Fruit fly (Drosophila melanogaster) whole organism, embryonic: ENCODE data around the gene CG14840.

ENCODE experiments used
- ATbp ChIP-seq: fragments of 200-800 bp; sonication (Bioruptor generic); optimal IDR thresholded peaks from 2 replicates; lab custom pipeline; 2017; ENCODE audit warnings: missing biosample characterization, mild to moderate bottlenecking, missing genetic modification characterization, missing genetic modification reagents
- Atf-2 ChIP-seq: fragments of 200-800 bp; sonication (Bioruptor generic); optimal IDR thresholded peaks from 2 replicates; lab custom pipeline; 2016; ENCODE audit warnings: missing biosample characterization, missing genetic modification characterization
- Blimp-1 ChIP-seq: fragments of 200-800 bp; sonication (Bioruptor generic); optimal IDR thresholded peaks from 3 replicates; lab custom pipeline; 2018; ENCODE audit warnings: missing biosample characterization, missing genetic modification characterization, mild to moderate bottlenecking, moderate library complexity, missing genetic modification reagents
- CG10431 ChIP-seq: fragments of 200-800 bp; sonication (Bioruptor generic); optimal IDR thresholded peaks from 3 replicates; lab custom pipeline; 2018; ENCODE audit warnings: missing biosample characterization, mild to moderate bottlenecking, missing genetic modification characterization
- CG10979 ChIP-seq: fragments of 200-800 bp; sonication (Bioruptor generic); optimal IDR thresholded peaks from 2 replicates; lab custom pipeline; 2018; ENCODE audit warnings: missing biosample characterization, mild to moderate bottlenecking, missing genetic modification characterization, moderate library complexity
- CG11085 ChIP-seq: fragments of 200-800 bp; sonication (Bioruptor generic); IDR thresholded peaks from 2 replicates; pipeline ENCODE4 v1.3.6; 2022; ENCODE audit warnings: missing biosample characterization, missing genetic modification characterization
- CG12659 ChIP-seq: fragments of 200-800 bp; sonication (Bioruptor generic); optimal IDR thresholded peaks from 3 replicates; lab custom pipeline; 2017; ENCODE audit warnings: mild to moderate bottlenecking, missing biosample characterization, missing genetic modification reagents, missing genetic modification characterization
- CG12942 ChIP-seq: fragments of 200-800 bp; sonication (Bioruptor generic); optimal IDR thresholded peaks from 3 replicates; lab custom pipeline; 2016; ENCODE audit warnings: missing biosample characterization, missing genetic modification characterization
- CG14667 ChIP-seq: fragments of 200-800 bp; sonication (Bioruptor generic); IDR thresholded peaks from 2 replicates; pipeline ENCODE4 v1.3.6; 2022; ENCODE audit warnings: missing biosample characterization, missing genetic modification characterization
- CG1832 ChIP-seq: fragments of 200-800 bp; sonication (Bioruptor generic); optimal IDR thresholded peaks from 2 replicates; lab custom pipeline; 2017; ENCODE audit warnings: missing biosample characterization, mild to moderate bottlenecking, missing genetic modification characterization, inconsistent platforms
- CG2875 ChIP-seq: fragments of 200-800 bp; sonication (Bioruptor generic); optimal IDR thresholded peaks from 2 replicates; lab custom pipeline; 2017; ENCODE audit warnings: missing biosample characterization, mild to moderate bottlenecking, missing genetic modification characterization, missing genetic modification reagents
- CG32532 ChIP-seq: fragments of 200-800 bp; sonication (Bioruptor generic); IDR thresholded peaks from 2 replicates; pipeline ENCODE4 v1.3.6; 2022; ENCODE audit warnings: missing biosample characterization, missing genetic modification characterization
- CG34422 ChIP-seq: fragments of 200-800 bp; sonication (Bioruptor generic); IDR thresholded peaks from 3 replicates; pipeline ENCODE4 v1.3.6; 2022; ENCODE audit warnings: missing biosample characterization, missing genetic modification characterization
- CG4820 ChIP-seq: fragments of 200-800 bp; sonication (Bioruptor generic); optimal IDR thresholded peaks from 3 replicates; lab custom pipeline; 2016; ENCODE audit warnings: missing biosample characterization, missing genetic modification characterization
- CG7357 ChIP-seq: fragments of 200-800 bp; sonication (Bioruptor generic); IDR thresholded peaks from 3 replicates; pipeline ENCODE4 v1.3.6; 2022; ENCODE audit warnings: missing biosample characterization, missing genetic modification characterization
- CG7745 ChIP-seq: fragments of 200-800 bp; sonication (Bioruptor generic); optimal IDR thresholded peaks from 2 replicates; lab custom pipeline; 2018; ENCODE audit warnings: missing biosample characterization, mild to moderate bottlenecking, missing genetic modification characterization, moderate library complexity
- CG7839 ChIP-seq: fragments of 200-800 bp; sonication (Bioruptor generic); optimal IDR thresholded peaks from 3 replicates; lab custom pipeline; 2018; ENCODE audit warnings: missing biosample characterization, mild to moderate bottlenecking, missing genetic modification characterization, moderate library complexity
- CG7928 ChIP-seq: fragments of 200-800 bp; sonication (Bioruptor generic); optimal IDR thresholded peaks from 2 replicates; lab custom pipeline; 2017; ENCODE audit warnings: missing biosample characterization, mild to moderate bottlenecking, missing genetic modification characterization
- CG8765 ChIP-seq: fragments of 200-800 bp; sonication (Bioruptor generic); IDR thresholded peaks from 2 replicates; pipeline ENCODE4 v1.3.6; 2022; ENCODE audit warnings: missing biosample characterization, missing genetic modification characterization
- CG8944 ChIP-seq: fragments of 200-800 bp; sonication (Bioruptor generic); optimal IDR thresholded peaks from 3 replicates; lab custom pipeline; 2016; ENCODE audit warnings: missing biosample characterization, missing genetic modification characterization
- Elba2 ChIP-seq: fragments of 200-800 bp; sonication (Bioruptor generic); optimal IDR thresholded peaks from 3 replicates; lab custom pipeline; 2016; ENCODE audit warnings: missing biosample characterization, missing genetic modification characterization
- Ets65A ChIP-seq: fragments of 200-800 bp; sonication (Bioruptor generic); peaks from one replicate; lab custom pipeline; 2016; ENCODE audit warnings: missing biosample characterization, missing genetic modification characterization
- Ets97D ChIP-seq: fragments of 200-800 bp; sonication (Bioruptor generic); optimal IDR thresholded peaks from 3 replicates; lab custom pipeline; 2016; ENCODE audit warnings: missing biosample characterization, missing genetic modification characterization
- HmgZ ChIP-seq: fragments of 200-800 bp; sonication (Bioruptor generic); optimal IDR thresholded peaks from 2 replicates; lab custom pipeline; 2018; ENCODE audit warnings: missing biosample characterization, mild to moderate bottlenecking, missing genetic modification characterization
- Hr3 ChIP-seq: fragments of 200-800 bp; sonication (Bioruptor generic); optimal IDR thresholded peaks from 3 replicates; lab custom pipeline; 2016; ENCODE audit warnings: missing biosample characterization, missing genetic modification characterization
- Meics ChIP-seq: fragments of 200-800 bp; sonication (Bioruptor generic); optimal IDR thresholded peaks from 2 replicates; lab custom pipeline; 2017; ENCODE audit warnings: missing biosample characterization, mild to moderate bottlenecking, missing genetic modification characterization
- Myb ChIP-seq: fragments of 200-800 bp; sonication (Bioruptor generic); optimal IDR thresholded peaks from 2 replicates; lab custom pipeline; 2016; ENCODE audit warnings: missing biosample characterization, missing genetic modification characterization
- Oaz ChIP-seq: fragments of 200-800 bp; sonication (Bioruptor generic); IDR thresholded peaks from 2 replicates; pipeline ENCODE4 v1.3.6; 2022; ENCODE audit warnings: missing biosample characterization, missing genetic modification characterization
- Pdp1 ChIP-seq, 2 experiments: fragments of 200-800 bp; sonication (Bioruptor generic); optimal IDR thresholded peaks; 3 replicates each; lab custom pipeline; 2016; ENCODE audit warnings: missing biosample characterization in 2 of 2, missing genetic modification characterization in 2 of 2, mild to moderate bottlenecking in 1 of 2, moderate library complexity in 1 of 2
- Rfx ChIP-seq: fragments of 200-800 bp; sonication (Bioruptor generic); IDR thresholded peaks from 2 replicates; pipeline ENCODE4 v1.3.6; 2022; ENCODE audit warnings: missing biosample characterization, missing genetic modification characterization
- Sry-δ ChIP-seq: fragments of 200-800 bp; sonication (Bioruptor generic); optimal IDR thresholded peaks from 2 replicates; lab custom pipeline; 2016; ENCODE audit warnings: missing biosample characterization, missing genetic modification characterization
- ara ChIP-seq: fragments of 200-800 bp; sonication (Bioruptor generic); IDR thresholded peaks from 2 replicates; pipeline ENCODE4 v1.3.6; 2022; ENCODE audit warnings: missing biosample characterization, missing genetic modification characterization
- az2 ChIP-seq: fragments of 200-800 bp; sonication (Bioruptor generic); optimal IDR thresholded peaks from 3 replicates; lab custom pipeline; 2016; ENCODE audit warnings: missing biosample characterization, missing genetic modification characterization
- bab2 ChIP-seq: fragments of 200-800 bp; sonication (Bioruptor generic); optimal IDR thresholded peaks from 2 replicates; lab custom pipeline; 2016; ENCODE audit warnings: missing biosample characterization, missing genetic modification characterization
- br ChIP-seq: fragments of >200 bp; optimal IDR thresholded peaks from 2 replicates; lab custom pipeline; 2017
- grau ChIP-seq: fragments of 200-800 bp; optimal IDR thresholded peaks from 3 replicates; lab custom pipeline; 2019; ENCODE audit warnings: missing biosample characterization, mild to moderate bottlenecking, missing genetic modification characterization, moderate library complexity
- hb ChIP-seq: fragments of 200-800 bp; sonication (Bioruptor generic); IDR thresholded peaks from 3 replicates; pipeline ENCODE4 v1.3.6; 2022; ENCODE audit warnings: missing biosample characterization, missing genetic modification characterization; ENCODE audit not compliant: partially characterized antibody
- kah ChIP-seq: fragments of 200-800 bp; sonication (Bioruptor generic); optimal IDR thresholded peaks from 2 replicates; lab custom pipeline; 2018; ENCODE audit warnings: missing biosample characterization, mild to moderate bottlenecking, missing genetic modification characterization
- mirr ChIP-seq: fragments of 200-800 bp; sonication (Bioruptor generic); optimal IDR thresholded peaks from 3 replicates; lab custom pipeline; 2018; ENCODE audit warnings: missing biosample characterization, mild to moderate bottlenecking, missing genetic modification characterization
- onecut ChIP-seq: fragments of 200-800 bp; sonication (Bioruptor generic); IDR thresholded peaks from 2 replicates; pipeline ENCODE4 v1.3.6; 2022; ENCODE audit warnings: missing biosample characterization, missing genetic modification characterization
- phol ChIP-seq: fragments of 200-800 bp; sonication (Bioruptor generic); optimal IDR thresholded peaks from 3 replicates; lab custom pipeline; 2018; ENCODE audit warnings: missing biosample characterization, mild to moderate bottlenecking, missing genetic modification characterization, moderate library complexity
- pros ChIP-seq: fragments of 200-800 bp; sonication (Bioruptor generic); optimal IDR thresholded peaks from 3 replicates; lab custom pipeline; 2019; ENCODE audit warnings: missing biosample characterization, mild to moderate bottlenecking, missing genetic modification characterization, moderate library complexity
- sens ChIP-seq: fragments of 200-800 bp; sonication (Bioruptor generic); peaks from one replicate; lab custom pipeline; 2016; ENCODE audit warnings: missing biosample characterization, missing genetic modification characterization
- sima ChIP-seq: fragments of 200-800 bp; sonication (Bioruptor generic); optimal IDR thresholded peaks from 2 replicates; lab custom pipeline; 2016; ENCODE audit warnings: missing biosample characterization, missing genetic modification characterization
- so ChIP-seq: fragments of 200-800 bp; sonication (Bioruptor generic); IDR thresholded peaks from 3 replicates; pipeline ENCODE4 v1.3.6; 2022; ENCODE audit warnings: missing biosample characterization, missing genetic modification characterization
- sqz ChIP-seq: fragments of 200-800 bp; sonication (Bioruptor generic); optimal IDR thresholded peaks from 3 replicates; lab custom pipeline; 2018; ENCODE audit warnings: missing biosample characterization, mild to moderate bottlenecking, missing genetic modification characterization
- sr ChIP-seq: fragments of 200-800 bp; sonication (Bioruptor generic); IDR thresholded peaks from 3 replicates; pipeline ENCODE4 v1.3.6; 2022; ENCODE audit warnings: missing biosample characterization, missing genetic modification characterization
- tio ChIP-seq: fragments of 200-800 bp; sonication (Bioruptor generic); optimal IDR thresholded peaks from 2 replicates; lab custom pipeline; 2017; ENCODE audit warnings: missing biosample characterization, missing genetic modification characterization, inconsistent platforms
- unc-4 ChIP-seq: fragments of 200-800 bp; sonication (Bioruptor generic); IDR thresholded peaks from 2 replicates; pipeline ENCODE4 v1.3.6; 2022; ENCODE audit warnings: missing biosample characterization, missing genetic modification characterization; ENCODE audit not compliant: partially characterized antibody
- wek ChIP-seq: fragments of 200-800 bp; sonication (Bioruptor generic); optimal IDR thresholded peaks from 3 replicates; lab custom pipeline; 2018; ENCODE audit warnings: missing biosample characterization, mild to moderate bottlenecking, missing genetic modification characterization, moderate library complexity

CG14840 gene

DNA sequence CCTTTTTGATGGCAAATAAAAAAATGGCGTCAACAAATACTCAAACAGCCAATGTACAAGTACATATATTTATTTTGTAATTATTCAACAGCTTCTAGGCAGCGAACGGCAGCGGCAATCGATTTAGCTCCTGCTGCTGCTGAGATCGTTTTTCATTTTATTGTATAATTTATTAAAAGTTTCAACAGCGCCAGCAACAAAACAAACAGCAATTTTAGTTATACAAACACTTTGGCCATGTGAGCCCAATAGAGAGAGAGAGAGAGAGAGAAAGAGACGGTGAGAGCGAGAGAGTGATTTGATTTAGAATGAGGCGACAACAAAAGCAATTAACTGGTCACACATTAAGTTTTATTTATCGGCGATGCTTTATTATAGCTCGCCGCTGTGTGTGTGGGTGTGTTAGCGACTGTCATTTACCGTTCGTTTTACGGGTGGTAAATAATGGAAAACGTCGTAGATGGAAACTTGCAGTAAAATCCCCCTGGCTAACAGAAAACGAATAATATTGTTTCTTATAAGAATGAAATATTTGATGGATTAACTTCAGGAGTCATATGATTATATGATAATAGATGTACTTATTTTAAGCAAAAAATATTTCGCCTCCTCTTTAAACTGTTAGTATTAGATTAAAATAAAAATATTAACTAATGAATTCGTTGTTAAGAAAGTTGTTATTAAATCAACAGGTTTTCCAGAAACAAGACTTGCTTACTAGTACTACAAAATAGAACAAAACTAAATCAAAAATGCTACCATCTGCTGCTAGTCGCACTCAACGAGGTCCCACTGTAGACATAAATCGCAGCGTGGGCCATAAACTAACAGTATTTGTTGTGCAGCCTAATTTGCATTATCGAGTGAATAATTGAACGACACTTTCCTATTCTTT is 24.3 kb upstream of the CG14840 start (continued):
- TF ChIP-seq CG11085 (GFP tag; lab: Robert Waterston, UW): no peak
- TF ChIP-seq sqz (GFP tag; lab: Kevin White, UChicago): no peak
- TF ChIP-seq bab2 (GFP tag; lab: Kevin White, UChicago): no peak
- TF ChIP-seq CG7928 (GFP tag; lab: Kevin White, UChicago): no peak
- TF ChIP-seq Pdp1 (GFP tag; optimal IDR thresholded peaks at IDR 0.05; lab: Kevin White, UChicago): peak; percentile 26 to 99
- TF ChIP-seq grau: peak; percentile 89
- peak; percentile 1 for TF ChIP-seq HmgZ (tag; lab: Kevin White, UChicago)
- TF ChIP-seq sima (GFP tag; lab: Kevin White, UChicago): no peak
- peak; percentile 14; the same call in 1 of the 2 replicates for TF ChIP-seq onecut (GFP tag; lab: Robert Waterston, UW)
- TF ChIP-seq CG34422 (GFP tag; lab: Robert Waterston, UW): no peak
- TF ChIP-seq phol (tag; lab: Kevin White, UChicago): peak; percentile 38
- peak; percentile 26 for TF ChIP-seq CG7839
- TF ChIP-seq pros (GFP tag; lab: Kevin White, UChicago): no peak
- TF ChIP-seq Meics (GFP tag; lab: Kevin White, UChicago): peak; percentile 6
- no peak for TF ChIP-seq sr (GFP tag; lab: Robert Waterston, UW)
- TF ChIP-seq ATbp: no peak
- peak; percentile 1 for TF ChIP-seq kah (GFP tag; lab: Kevin White, UChicago)
- no peak for TF ChIP-seq Blimp-1 (GFP tag; lab: Kevin White, UChicago)
- no peak for TF ChIP-seq CG7357 (GFP tag; lab: Robert Waterston, UW)
- TF ChIP-seq az2 (GFP tag; lab: Kevin White, UChicago): peak; percentile 12
- peak; percentile 46 for TF ChIP-seq mirr (GFP tag; lab: Kevin White, UChicago)
- peak; percentile 0 for TF ChIP-seq CG1832
- TF ChIP-seq tio (GFP tag; lab: Kevin White, UChicago): peak; percentile 34
- no peak for TF ChIP-seq Oaz
- peak; percentile 13 for TF ChIP-seq CG12659 (GFP tag; lab: Kevin White, UChicago)
- TF ChIP-seq CG2875 (GFP tag; lab: Kevin White, UChicago): no peak
- TF ChIP-seq, all 482 proteins: peak for 89

DNA sequence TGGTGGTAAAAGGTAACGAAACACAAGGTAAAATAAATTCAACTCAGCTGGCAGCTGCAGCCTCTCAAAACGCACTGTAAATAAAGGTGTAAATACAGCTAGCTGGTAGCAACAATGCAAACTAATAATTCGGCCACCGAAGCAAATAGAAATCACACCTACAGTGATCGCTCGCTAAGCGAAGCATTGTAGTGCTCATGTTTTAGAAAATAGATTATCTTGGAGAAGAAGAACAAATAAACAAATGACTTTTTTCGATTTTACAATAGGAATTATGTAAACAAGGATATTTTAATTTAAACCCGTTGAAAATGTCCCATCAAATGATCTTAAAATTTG is 23.4 kb upstream of the CG14840 start:
- TF ChIP-seq Elba2: no peak
- no peak for TF ChIP-seq hb (GFP tag; lab: Robert Waterston, UW)
- no peak for TF ChIP-seq ara (GFP tag; lab: Robert Waterston, UW)
- TF ChIP-seq CG12942 (GFP tag; lab: Kevin White, UChicago): no peak
- TF ChIP-seq CG10979 (tag; lab: Kevin White, UChicago): no peak
- TF ChIP-seq sima (GFP tag; lab: Kevin White, UChicago): peak; percentile 4
- TF ChIP-seq Atf-2: no peak
- no peak for TF ChIP-seq Sry-δ (GFP tag; lab: Kevin White, UChicago)
- TF ChIP-seq CG32532 (GFP tag; lab: Robert Waterston, UW): no peak
- peak; percentile 81 for TF ChIP-seq Ets65A (GFP tag; lab: Kevin White, UChicago)
- peak; percentile 23 for TF ChIP-seq CG10431 (GFP tag; lab: Kevin White, UChicago)
- TF ChIP-seq Hr3: no peak
- no peak for TF ChIP-seq CG11085 (GFP tag; lab: Robert Waterston, UW)
- TF ChIP-seq br (lab: Kevin White, UChicago): no peak
- TF ChIP-seq CG7745 (tag; lab: Kevin White, UChicago): no peak
- no peak for TF ChIP-seq so
- TF ChIP-seq ATbp: peak; percentile 82
- TF ChIP-seq CG8765 (GFP tag; lab: Robert Waterston, UW): no peak
- no peak for TF ChIP-seq CG14667 (GFP tag; lab: Robert Waterston, UW)
- TF ChIP-seq unc-4 (GFP tag; lab: Robert Waterston, UW): no peak
- TF ChIP-seq CG8944 (GFP tag; lab: Kevin White, UChicago): no peak
- TF ChIP-seq Myb: no peak
- no peak for TF ChIP-seq Rfx (GFP tag; lab: Robert Waterston, UW)
- TF ChIP-seq sens (GFP tag; lab: Kevin White, UChicago): peak; percentile 79
- no peak for TF ChIP-seq Ets97D (GFP tag; lab: Kevin White, UChicago)
- TF ChIP-seq CG4820: no peak
- peak; percentile 36 for TF ChIP-seq wek (GFP tag; lab: Kevin White, UChicago)
